Worm (Caenorhabditis elegans) whole organism, L2 larva: ENCODE results near the gene F45E1.2.

ENCODE experiments used
- C34F6.9 ChIP-seq: fragments of 150-350 bp; optimal IDR thresholded peaks from 2 replicates; lab custom pipeline; 2014; ENCODE audit warnings: missing biosample characterization, missing genetic modification characterization
- F13H6.1 ChIP-seq: sonication (generic microtip); optimal IDR thresholded peaks from 2 replicates; lab custom pipeline; 2016; ENCODE audit warnings: missing genetic modification characterization, missing compliant biosample characterization
- R02D3.7 ChIP-seq: fragments of 150-350 bp; optimal IDR thresholded peaks from 2 replicates; lab custom pipeline; 2014; ENCODE audit warnings: missing biosample characterization, missing genetic modification characterization
- Y55F3AM.14 ChIP-seq: fragments of 200-800 bp; sonication (Bioruptor generic); optimal IDR thresholded peaks from 2 replicates; lab custom pipeline; 2018; ENCODE audit warnings: mild to moderate bottlenecking, missing genetic modification characterization, missing compliant biosample characterization
- ZK546.5 ChIP-seq: sonication (generic microtip); optimal IDR thresholded peaks from 2 replicates; lab custom pipeline; 2017; ENCODE audit warnings: missing biosample characterization, missing genetic modification characterization
- alr-1 ChIP-seq: fragments of 150-350 bp; optimal IDR thresholded peaks from 2 replicates; lab custom pipeline; 2014; ENCODE audit warnings: missing biosample characterization, missing genetic modification characterization
- aly-2 ChIP-seq: fragments of 150-350 bp; optimal IDR thresholded peaks from 2 replicates; lab custom pipeline; 2014; ENCODE audit warnings: missing biosample characterization, missing genetic modification characterization
- ama-1 ChIP-seq: fragments of 150-350 bp; optimal IDR thresholded peaks from 2 replicates; lab custom pipeline; 2018; ENCODE audit warnings: inconsistent platforms
- blmp-1 ChIP-seq: sonication (generic microtip); optimal IDR thresholded peaks from 2 replicates; lab custom pipeline; 2017; ENCODE audit warnings: missing genetic modification characterization, mild to moderate bottlenecking, missing compliant biosample characterization, antibody characterized with exemption, moderate library complexity; ENCODE audit not compliant: insufficient read depth
- ceh-16 ChIP-seq: fragments of 150-350 bp; optimal IDR thresholded peaks from 2 replicates; lab custom pipeline; 2014; ENCODE audit warnings: missing biosample characterization, missing genetic modification characterization
- ceh-82 ChIP-seq: fragments of 150-350 bp; optimal IDR thresholded peaks from 2 replicates; lab custom pipeline; 2014; ENCODE audit warnings: missing biosample characterization, missing genetic modification characterization
- crh-2 ChIP-seq: sonication (generic microtip); optimal IDR thresholded peaks from 2 replicates; lab custom pipeline; 2017; ENCODE audit warnings: missing biosample characterization, missing genetic modification characterization
- dmd-4 ChIP-seq: sonication (generic microtip); optimal IDR thresholded peaks from 2 replicates; lab custom pipeline; 2017; ENCODE audit warnings: missing biosample characterization, missing genetic modification characterization
- egl-27 ChIP-seq: sonication (generic microtip); optimal IDR thresholded peaks from 3 replicates; lab custom pipeline; 2017; ENCODE audit warnings: missing biosample characterization, missing genetic modification reagents, missing genetic modification characterization
- elt-1 ChIP-seq: fragments of 150-350 bp; optimal IDR thresholded peaks from 2 replicates; lab custom pipeline; 2014; ENCODE audit warnings: missing biosample characterization, missing genetic modification characterization
- elt-3 ChIP-seq: sonication (generic microtip); optimal IDR thresholded peaks from 2 replicates; lab custom pipeline; 2017; ENCODE audit warnings: missing biosample characterization, missing genetic modification characterization
- fos-1 ChIP-seq: fragments of 150-350 bp; optimal IDR thresholded peaks from 2 replicates; lab custom pipeline; 2014; ENCODE audit warnings: missing biosample characterization, missing genetic modification characterization
- gmeb-1 ChIP-seq: fragments of 150-350 bp; optimal IDR thresholded peaks from 2 replicates; lab custom pipeline; 2014; ENCODE audit warnings: missing biosample characterization, missing genetic modification characterization
- lin-11 ChIP-seq: fragments of 150-350 bp; sonication (generic microtip); optimal IDR thresholded peaks from 2 replicates; lab custom pipeline; 2014; ENCODE audit warnings: missing biosample characterization, missing genetic modification characterization, inconsistent platforms, mixed read lengths
- lin-13 ChIP-seq: fragments of 150-350 bp; optimal IDR thresholded peaks from 2 replicates; lab custom pipeline; 2014; ENCODE audit warnings: missing biosample characterization, missing genetic modification reagents, missing genetic modification characterization
- lin-39 ChIP-seq: fragments of 150-350 bp; optimal IDR thresholded peaks from 2 replicates; lab custom pipeline; 2014; ENCODE audit warnings: missing biosample characterization, missing genetic modification reagents, missing genetic modification characterization
- lsy-2 ChIP-seq, 2 experiments: fragments of 150-350 bp in 1 of 2; sonication (generic microtip) in 1 of 2; optimal IDR thresholded peaks; 2 replicates each; lab custom pipeline; 2014 to 2017; ENCODE audit warnings: missing biosample characterization in 2 of 2, missing genetic modification characterization in 2 of 2
- mab-5 ChIP-seq: fragments of 150-350 bp; optimal IDR thresholded peaks from 2 replicates; lab custom pipeline; 2014; ENCODE audit warnings: missing biosample characterization, missing genetic modification characterization
- mbf-1 ChIP-seq: sonication (generic microtip); optimal IDR thresholded peaks from 2 replicates; lab custom pipeline; 2017; ENCODE audit warnings: missing biosample characterization, missing genetic modification characterization
- mdl-1 ChIP-seq, 2 experiments: fragments of 150-350 bp in 1 of 2; sonication (generic microtip) in 1 of 2; optimal IDR thresholded peaks; 2 replicates each; lab custom pipeline; 2017; ENCODE audit warnings: missing biosample characterization in 2 of 2, missing genetic modification characterization in 2 of 2
- nhr-10 ChIP-seq: sonication (generic microtip); optimal IDR thresholded peaks from 2 replicates; lab custom pipeline; 2017; ENCODE audit warnings: missing biosample characterization, missing genetic modification characterization
- nhr-11 ChIP-seq: fragments of 150-350 bp; optimal IDR thresholded peaks from 2 replicates; lab custom pipeline; 2014; ENCODE audit warnings: missing biosample characterization, missing genetic modification characterization
- nhr-12 ChIP-seq: fragments of 150-350 bp; optimal IDR thresholded peaks from 2 replicates; lab custom pipeline; 2014; ENCODE audit warnings: missing biosample characterization, missing genetic modification characterization
- nhr-129 ChIP-seq: fragments of 150-350 bp; optimal IDR thresholded peaks from 2 replicates; lab custom pipeline; 2014; ENCODE audit warnings: missing biosample characterization, missing genetic modification characterization
- nhr-21 ChIP-seq: fragments of 150-350 bp; optimal IDR thresholded peaks from 2 replicates; lab custom pipeline; 2014; ENCODE audit warnings: missing biosample characterization, missing genetic modification characterization
- nhr-23 ChIP-seq: fragments of 150-350 bp; optimal IDR thresholded peaks from 2 replicates; lab custom pipeline; 2014; ENCODE audit warnings: missing biosample characterization, missing genetic modification reagents, missing genetic modification characterization
- nhr-237 ChIP-seq: fragments of 150-350 bp; optimal IDR thresholded peaks from 2 replicates; lab custom pipeline; 2014; ENCODE audit warnings: missing biosample characterization, missing genetic modification characterization
- nhr-25 ChIP-seq: fragments of 150-350 bp; sonication (generic microtip); optimal IDR thresholded peaks from 3 replicates; lab custom pipeline; 2014; ENCODE audit warnings: missing biosample characterization, missing genetic modification characterization
- nhr-6 ChIP-seq: fragments of 150-350 bp; optimal IDR thresholded peaks from 2 replicates; lab custom pipeline; 2014; ENCODE audit warnings: missing biosample characterization, missing genetic modification characterization
- nhr-77 ChIP-seq: fragments of 150-350 bp; optimal IDR thresholded peaks from 2 replicates; lab custom pipeline; 2014; ENCODE audit warnings: missing biosample characterization, missing genetic modification characterization
- peb-1 ChIP-seq: fragments of 150-350 bp; optimal IDR thresholded peaks from 2 replicates; lab custom pipeline; 2014; ENCODE audit warnings: missing biosample characterization, missing genetic modification characterization
- sem-4 ChIP-seq: fragments of 150-350 bp; optimal IDR thresholded peaks from 2 replicates; lab custom pipeline; 2014; ENCODE audit warnings: missing biosample characterization, missing genetic modification reagents, missing genetic modification characterization
- skn-1 ChIP-seq: sonication (generic microtip); optimal IDR thresholded peaks from 2 replicates; lab custom pipeline; 2017; ENCODE audit warnings: missing biosample characterization, missing genetic modification characterization
- sma-3 ChIP-seq: sonication (generic microtip); optimal IDR thresholded peaks from 2 replicates; lab custom pipeline; 2016; ENCODE audit warnings: missing genetic modification reagents, missing genetic modification characterization, missing compliant biosample characterization
- sma-9 ChIP-seq, 2 experiments: fragments of 150-350 bp in 1 of 2; sonication (generic microtip) in 1 of 2; optimal IDR thresholded peaks; 2 replicates each; lab custom pipeline; 2014 to 2016; ENCODE audit warnings: missing genetic modification characterization in 2 of 2, mild to moderate bottlenecking in 1 of 2, missing biosample characterization in 1 of 2, missing compliant biosample characterization in 1 of 2, missing genetic modification reagents in 1 of 2, moderate library complexity in 1 of 2
- snpc-4 ChIP-seq: fragments of 150-350 bp; optimal IDR thresholded peaks from 2 replicates; lab custom pipeline; 2014; ENCODE audit warnings: missing biosample characterization, missing genetic modification characterization
- unc-39 ChIP-seq: fragments of 150-350 bp; optimal IDR thresholded peaks from 2 replicates; lab custom pipeline; 2014; ENCODE audit warnings: missing biosample characterization, missing genetic modification characterization
- unc-55 ChIP-seq: fragments of 150-350 bp; sonication (generic microtip); optimal IDR thresholded peaks from 3 replicates; lab custom pipeline; 2014; ENCODE audit warnings: missing biosample characterization, missing genetic modification reagents, missing genetic modification characterization
- unc-62 ChIP-seq: fragments of 150-350 bp; optimal IDR thresholded peaks from 2 replicates; lab custom pipeline; 2014; ENCODE audit warnings: missing biosample characterization, missing genetic modification reagents, missing genetic modification characterization
- zag-1 ChIP-seq: fragments of 150-350 bp; optimal IDR thresholded peaks from 2 replicates; lab custom pipeline; 2014; ENCODE audit warnings: missing biosample characterization, missing genetic modification characterization
- ztf-1 ChIP-seq: fragments of 200-800 bp; sonication (Bioruptor generic); conservative IDR thresholded peaks from 2 replicates; pipeline ENCODE4 v1.3.6; 2022; ENCODE audit warnings: missing genetic modification characterization, missing compliant biosample characterization
- ztf-11 ChIP-seq: sonication (generic microtip); optimal IDR thresholded peaks from 2 replicates; lab custom pipeline; 2017; ENCODE audit warnings: missing biosample characterization, missing genetic modification characterization
- ztf-4 ChIP-seq: fragments of 150-350 bp; optimal IDR thresholded peaks from 2 replicates; lab custom pipeline; 2014; ENCODE audit warnings: missing biosample characterization, missing genetic modification characterization

The F45E1.2 gene

ce11 chrX:8019665-8020064 lies 16.1 kb downstream of the F45E1.2 start (continued):
- peak; percentile 66 for TF ChIP-seq blmp-1
- peak; percentile 86 to 94 for TF ChIP-seq mdl-1 (tag; optimal IDR thresholded peaks at IDR 0.05; lab: Kevin White, UChicago)
- peak; percentile 95 for TF ChIP-seq F13H6.1
- no peak for TF ChIP-seq R02D3.7
- no peak for TF ChIP-seq dmd-4 (tag; lab: Kevin White, UChicago)
- peak; percentile 76 for TF ChIP-seq unc-55 (GFP tag; lab: Kevin White, UChicago)
- peak; percentile 85 for TF ChIP-seq nhr-21 (tag; lab: Kevin White, UChicago)
- no peak for TF ChIP-seq elt-3 (tag; lab: Kevin White, UChicago)
- TF ChIP-seq lsy-2 (tag; optimal IDR thresholded peaks at IDR 0.05; lab: Kevin White, UChicago): peak; percentile 48 to 73
- TF ChIP-seq nhr-129 (tag; lab: Kevin White, UChicago): peak; percentile 93
- no peak for TF ChIP-seq unc-39 (tag; lab: Kevin White, UChicago)
- TF ChIP-seq ztf-4: peak; percentile 49

- TF ChIP-seq dmd-4 (tag; lab: Kevin White, UChicago): no peak
- peak; percentile 29 for TF ChIP-seq unc-62 (GFP tag; lab: Kevin White, UChicago)
- no peak for TF ChIP-seq gmeb-1 (tag; lab: Kevin White, UChicago)
- peak; percentile 87 for TF ChIP-seq crh-2 (tag; lab: Kevin White, UChicago)
- TF ChIP-seq unc-55 (GFP tag; lab: Kevin White, UChicago): peak; percentile 31
- no peak for TF ChIP-seq fos-1 (tag; lab: Kevin White, UChicago)
- TF ChIP-seq ceh-82 (tag; lab: Kevin White, UChicago): peak; percentile 37
- TF ChIP-seq ama-1: peak; percentile 2
- TF ChIP-seq nhr-129 (tag; lab: Kevin White, UChicago): peak; percentile 93
- peak; percentile 98 for TF ChIP-seq Y55F3AM.14 (GFP tag; lab: Kevin White, UChicago)
- no peak for TF ChIP-seq elt-3 (tag; lab: Kevin White, UChicago)
- TF ChIP-seq sem-4 (tag; lab: Kevin White, UChicago): peak; percentile 69
- no peak for TF ChIP-seq nhr-77 (tag; lab: Kevin White, UChicago)
- TF ChIP-seq skn-1 (tag; lab: Kevin White, UChicago): no peak
- no peak for TF ChIP-seq nhr-237
- no peak for TF ChIP-seq lin-39 (tag; lab: Kevin White, UChicago)
- no peak for TF ChIP-seq peb-1
- TF ChIP-seq nhr-12: no peak
- TF ChIP-seq snpc-4: no peak
- TF ChIP-seq egl-27 (tag; lab: Kevin White, UChicago): peak; percentile 46
- peak; percentile 73 for TF ChIP-seq lin-13 (GFP tag; lab: Kevin White, UChicago)
- no peak for TF ChIP-seq elt-1
- peak; percentile 10 to 83 for TF ChIP-seq mdl-1 (tag; optimal IDR thresholded peaks at IDR 0.05; lab: Kevin White, UChicago)
- peak; percentile 77 for TF ChIP-seq mab-5 (tag; lab: Kevin White, UChicago)
- no peak for TF ChIP-seq nhr-10
- TF ChIP-seq mbf-1 (tag; lab: Kevin White, UChicago): no peak
- TF ChIP-seq R02D3.7: no peak
- TF ChIP-seq alr-1: no peak
- TF ChIP-seq nhr-6 (tag; lab: Kevin White, UChicago): peak; percentile 88
- TF ChIP-seq lin-11 (tag; lab: Kevin White, UChicago): peak; percentile 83
- peak; percentile 34 to 89 for TF ChIP-seq lsy-2 (tag; optimal IDR thresholded peaks at IDR 0.05; lab: Kevin White, UChicago)
- peak; percentile 72 for TF ChIP-seq nhr-21 (tag; lab: Kevin White, UChicago)
- no peak for TF ChIP-seq ztf-11
- TF ChIP-seq F13H6.1: peak; percentile 90
- peak; percentile 36 for TF ChIP-seq sma-3
- TF ChIP-seq ceh-16 (tag; lab: Kevin White, UChicago): no peak
- no peak for TF ChIP-seq blmp-1
- no peak for TF ChIP-seq unc-39 (tag; lab: Kevin White, UChicago)
- TF ChIP-seq ztf-4: peak; percentile 86
- TF ChIP-seq C34F6.9: peak; percentile 89
- TF ChIP-seq sma-9 (GFP tag; optimal IDR thresholded peaks at IDR 0.05; lab: Kevin White, UChicago): peak; percentile 81
- no peak for TF ChIP-seq sma-9 (tag; optimal IDR thresholded peaks at IDR 0.05; lab: Kevin White, UChicago)
- no peak for TF ChIP-seq nhr-25
- TF ChIP-seq nhr-23 (tag; lab: Kevin White, UChicago): no peak
- TF ChIP-seq aly-2 (tag; lab: Kevin White, UChicago): no peak
- TF ChIP-seq nhr-11 (tag; lab: Kevin White, UChicago): no peak
- TF ChIP-seq ZK546.5 (tag; lab: Kevin White, UChicago): no peak
- TF ChIP-seq ztf-1 (GFP tag; lab: Robert Waterston, UW): no peak
- TF ChIP-seq zag-1 (tag; lab: Kevin White, UChicago): peak; percentile 3
Measured at ce11 chrX:8021609-8022008, 18.1 kb downstream of the F45E1.2 start.
